Worm (Caenorhabditis elegans): Measurements from ENCODE around the gene fbxa-35.
"Not testable (repeated sequence)": the region's sequence is repeated elsewhere in the genome, so short reads cannot be mapped to it uniquely, and the experiment has no call there.

ce11 chrIII:1252412-1253207 lies 42.9 kb upstream of the fbxa-35 start:
- not testable (repeated sequence) for TF ChIP-seq F13H6.1 (tag; optimal IDR thresholded peaks at IDR 0.05); ztf-16 (tag; optimal IDR thresholded peaks at IDR 0.05); K09A11.1 (tag; optimal IDR thresholded peaks at IDR 0.05; ENCODE audit: insufficient read depth); ama-1 (optimal IDR thresholded peaks at IDR 0.05); hlh-30 (tag; optimal IDR thresholded peaks at IDR 0.05; ENCODE audit: insufficient read depth)

Data from whole organism, late embryonic.